Worm (Caenorhabditis elegans): ENCODE results near the gene sdz-12.

DNA sequence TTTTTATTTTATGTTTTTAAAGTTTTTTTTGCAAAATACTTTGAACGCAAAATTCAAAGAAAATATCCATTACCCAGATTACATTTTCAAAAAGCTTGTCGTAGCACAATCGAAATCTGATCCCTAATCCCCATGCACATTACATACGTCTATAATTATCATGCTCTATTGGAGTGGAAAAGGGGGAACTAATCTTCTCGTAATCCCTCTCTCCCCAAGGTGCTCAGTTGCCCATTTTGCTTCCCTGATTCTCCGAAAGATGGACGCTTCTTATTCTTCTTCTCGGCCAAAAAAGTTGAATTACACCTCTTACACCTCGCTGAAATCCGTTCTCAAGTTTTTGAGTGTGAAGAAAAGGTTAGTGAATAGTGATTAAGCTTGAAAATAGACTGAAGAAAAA, 20.6 kb downstream of the sdz-12 start, which contains the start of gene fbxc-53:
- TF ChIP-seq repo-1 (tag; optimal IDR thresholded peaks at IDR 0.05) (no peak), unc-130 (GFP tag; optimal IDR thresholded peaks at IDR 0.05) (no peak), ceh-79 (tag; optimal IDR thresholded peaks at IDR 0.05) (no peak), K11D2.4 (GFP tag; IDR thresholded peaks at IDR 0.05) (no peak), pbrm-1 (GFP tag; IDR thresholded peaks at IDR 0.05) (no peak), lin-26 (GFP tag; IDR thresholded peaks at IDR 0.05) (no peak), unc-62 (GFP tag; optimal IDR thresholded peaks at IDR 0.05) (no peak), efl-1 (GFP tag; optimal IDR thresholded peaks at IDR 0.05) (no peak), ama-1 (optimal IDR thresholded peaks at IDR 0.05) (no peak), ama-1 (GFP tag; optimal IDR thresholded peaks at IDR 0.05) (no peak), dpl-1 (GFP tag; optimal IDR thresholded peaks at IDR 0.05) (no peak), lag-1 (GFP tag; IDR thresholded peaks at IDR 0.05) (no peak), aptf-2 (GFP tag; conservative IDR thresholded peaks at IDR 0.05) (no peak), madf-6 (GFP tag; IDR thresholded peaks at IDR 0.05) (no peak)

Measured in whole organism, young adult.